Fruit fly (Drosophila melanogaster) whole organism, embryonic: Measurements from ENCODE around the gene Der-2.
A peak's percentile ranks its signal among the peaks of the same experiment; 100 is the strongest.

ENCODE experiments used
- CG1024 ChIP-seq: fragments of 200-800 bp; sonication (Bioruptor generic); IDR thresholded peaks from 2 replicates; pipeline ENCODE4 v1.3.6; 2022; ENCODE audit warnings: missing biosample characterization, missing genetic modification characterization
- CG10267 ChIP-seq: fragments of 200-800 bp; sonication (Bioruptor generic); optimal IDR thresholded peaks from 2 replicates; lab custom pipeline; 2018; ENCODE audit warnings: missing biosample characterization, mild to moderate bottlenecking, missing genetic modification characterization, moderate library complexity
- CG10543 ChIP-seq: fragments of 200-800 bp; sonication (Bioruptor generic); optimal IDR thresholded peaks from 3 replicates; lab custom pipeline; 2017; ENCODE audit warnings: missing biosample characterization, mild to moderate bottlenecking, missing genetic modification characterization, moderate library complexity
- CG10979 ChIP-seq: fragments of 200-800 bp; sonication (Bioruptor generic); optimal IDR thresholded peaks from 2 replicates; lab custom pipeline; 2018; ENCODE audit warnings: missing biosample characterization, mild to moderate bottlenecking, missing genetic modification characterization, moderate library complexity
- CG12236 ChIP-seq: fragments of 200-800 bp; sonication (Bioruptor generic); optimal IDR thresholded peaks from 2 replicates; lab custom pipeline; 2016; ENCODE audit warnings: missing biosample characterization, missing genetic modification characterization
- CG12299 ChIP-seq: fragments of 200-800 bp; sonication (Bioruptor generic); optimal IDR thresholded peaks from 2 replicates; lab custom pipeline; 2018; ENCODE audit warnings: missing biosample characterization, mild to moderate bottlenecking, missing genetic modification characterization
- CG1233 ChIP-seq: fragments of 200-800 bp; sonication (Bioruptor generic); optimal IDR thresholded peaks from 4 replicates; lab custom pipeline; 2018; ENCODE audit warnings: missing biosample characterization, mild to moderate bottlenecking, missing genetic modification characterization
- CG13424 ChIP-seq: fragments of 200-800 bp; sonication (Bioruptor generic); optimal IDR thresholded peaks from 2 replicates; lab custom pipeline; 2019; ENCODE audit warnings: missing biosample characterization, mild to moderate bottlenecking, missing genetic modification characterization, moderate library complexity
- CG13624 ChIP-seq: fragments of 200-800 bp; sonication (Bioruptor generic); optimal IDR thresholded peaks from 2 replicates; lab custom pipeline; 2016; ENCODE audit warnings: missing biosample characterization, missing genetic modification characterization
- CG14860 ChIP-seq: fragments of 200-800 bp; sonication (Bioruptor generic); IDR thresholded peaks from 3 replicates; pipeline ENCODE4 v1.3.6; 2022; ENCODE audit warnings: missing biosample characterization, missing genetic modification characterization; ENCODE audit not compliant: partially characterized antibody
- CG1603 ChIP-seq: fragments of 200-800 bp; sonication (Bioruptor generic); optimal IDR thresholded peaks from 2 replicates; lab custom pipeline; 2019; ENCODE audit warnings: missing biosample characterization, mild to moderate bottlenecking, missing genetic modification characterization, moderate library complexity
- CG17186 ChIP-seq: fragments of 200-800 bp; sonication (Bioruptor generic); optimal IDR thresholded peaks from 3 replicates; lab custom pipeline; 2017; ENCODE audit warnings: missing biosample characterization, missing genetic modification reagents, missing genetic modification characterization
- CG43689 ChIP-seq: fragments of 200-800 bp; sonication (Bioruptor generic); IDR thresholded peaks from 2 replicates; pipeline ENCODE4 v1.3.6; 2022; ENCODE audit warnings: missing biosample characterization, missing genetic modification characterization
- CG4404 ChIP-seq: fragments of 200-800 bp; sonication (Bioruptor generic); IDR thresholded peaks from 2 replicates; pipeline ENCODE4 v1.3.6; 2022; ENCODE audit warnings: missing biosample characterization, missing genetic modification characterization
- CG5953 ChIP-seq: fragments of 200-800 bp; sonication (Bioruptor generic); IDR thresholded peaks from 2 replicates; pipeline ENCODE4 v1.3.6; 2022; ENCODE audit warnings: missing biosample characterization, missing genetic modification characterization
- CG7963 ChIP-seq: fragments of 200-800 bp; sonication (Bioruptor generic); IDR thresholded peaks from 3 replicates; pipeline ENCODE4 v1.3.6; 2022; ENCODE audit warnings: missing biosample characterization, missing genetic modification characterization; ENCODE audit not compliant: partially characterized antibody
- CG8290 ChIP-seq, 3 experiments: fragments of 200-800 bp; sonication (Bioruptor generic); optimal IDR thresholded peaks; 2 replicates each; lab custom pipeline; 2016 to 2019; ENCODE audit warnings: missing biosample characterization in 3 of 3, missing genetic modification characterization in 3 of 3, mild to moderate bottlenecking in 2 of 3, moderate library complexity in 1 of 3
- D19B ChIP-seq: fragments of 200-800 bp; sonication (Bioruptor generic); optimal IDR thresholded peaks from 2 replicates; lab custom pipeline; 2017; ENCODE audit warnings: missing biosample characterization, mild to moderate bottlenecking, missing genetic modification characterization
- Dbx ChIP-seq: fragments of 200-800 bp; sonication (Bioruptor generic); IDR thresholded peaks from 3 replicates; pipeline ENCODE4 v1.3.6; 2022; ENCODE audit warnings: missing biosample characterization, missing genetic modification characterization
- Dll ChIP-seq: fragments of 200-800 bp; sonication (Bioruptor generic); IDR thresholded peaks from 4 replicates; pipeline ENCODE4 v1.3.6; 2022; ENCODE audit warnings: missing biosample characterization, missing genetic modification characterization; ENCODE audit not compliant: partially characterized antibody
- ERR ChIP-seq: fragments of 200-800 bp; sonication (Bioruptor generic); optimal IDR thresholded peaks from 2 replicates; lab custom pipeline; 2016; ENCODE audit warnings: missing biosample characterization, missing genetic modification characterization
- Ets97D ChIP-seq: fragments of 200-800 bp; sonication (Bioruptor generic); optimal IDR thresholded peaks from 3 replicates; lab custom pipeline; 2016; ENCODE audit warnings: missing biosample characterization, missing genetic modification characterization
- HLH3B ChIP-seq: fragments of 200-800 bp; sonication (Bioruptor generic); IDR thresholded peaks from 2 replicates; pipeline ENCODE4 v1.3.6; 2022; ENCODE audit warnings: missing biosample characterization, missing genetic modification characterization
- Jarid2 ChIP-seq: fragments of 200-800 bp; sonication (Bioruptor generic); optimal IDR thresholded peaks from 3 replicates; lab custom pipeline; 2017; ENCODE audit warnings: mild to moderate bottlenecking, missing biosample characterization, missing genetic modification reagents, missing genetic modification characterization
- Kr ChIP-seq: fragments of 200-800 bp; sonication (Bioruptor generic); optimal IDR thresholded peaks from 2 replicates; lab custom pipeline; 2017; ENCODE audit warnings: missing biosample characterization, mild to moderate bottlenecking, missing genetic modification characterization
- NC2β ChIP-seq: fragments of 200-800 bp; sonication (Bioruptor generic); optimal IDR thresholded peaks from 2 replicates; lab custom pipeline; 2016; ENCODE audit warnings: missing biosample characterization, missing genetic modification characterization
- Nf-YB ChIP-seq: fragments of 200-800 bp; sonication (Bioruptor generic); optimal IDR thresholded peaks from 3 replicates; lab custom pipeline; 2019; ENCODE audit warnings: missing biosample characterization, mild to moderate bottlenecking, missing genetic modification characterization, moderate library complexity
- Sox100B ChIP-seq: fragments of 200-800 bp; sonication (Bioruptor generic); optimal IDR thresholded peaks from 3 replicates; lab custom pipeline; 2018; ENCODE audit warnings: missing biosample characterization, mild to moderate bottlenecking, missing genetic modification characterization
- Sox102F ChIP-seq: fragments of 200-800 bp; sonication (Bioruptor generic); optimal IDR thresholded peaks from 2 replicates; lab custom pipeline; 2018; ENCODE audit warnings: missing biosample characterization, mild to moderate bottlenecking, missing genetic modification characterization, moderate library complexity
- TFAM ChIP-seq: fragments of 200-800 bp; sonication (Bioruptor generic); optimal IDR thresholded peaks from 2 replicates; lab custom pipeline; 2017; ENCODE audit warnings: missing biosample characterization, missing genetic modification characterization, inconsistent platforms
- Trl ChIP-seq, 3 experiments: fragments of >200 bp in 2 of 3; fragments of 200-800 bp in 1 of 3; sonication (Bioruptor generic) in 1 of 3; optimal IDR thresholded peaks; 2 replicates in 1 of 3; 3 replicates in 2 of 3; lab custom pipeline; 2016 to 2017; ENCODE audit warnings: missing biosample characterization in 1 of 3, missing genetic modification characterization in 1 of 3
- Xbp1 ChIP-seq: fragments of 200-800 bp; sonication (Bioruptor generic); optimal IDR thresholded peaks from 3 replicates; lab custom pipeline; 2016; ENCODE audit warnings: missing biosample characterization, mild to moderate bottlenecking, missing genetic modification characterization
- aop ChIP-seq: fragments of 200-800 bp; sonication (Bioruptor generic); IDR thresholded peaks from 2 replicates; pipeline ENCODE4 v1.3.6; 2022; ENCODE audit warnings: missing biosample characterization, missing genetic modification characterization
- ap ChIP-seq: fragments of 200-800 bp; sonication (Bioruptor generic); IDR thresholded peaks from 2 replicates; pipeline ENCODE4 v1.3.6; 2022; ENCODE audit warnings: missing biosample characterization, missing genetic modification characterization
- bsh ChIP-seq, 2 experiments: fragments of 200-800 bp; sonication (Bioruptor generic); optimal IDR thresholded peaks; 2 replicates each; lab custom pipeline; 2017 to 2018; ENCODE audit warnings: mild to moderate bottlenecking in 2 of 2, missing biosample characterization in 2 of 2, missing genetic modification characterization in 2 of 2, moderate library complexity in 1 of 2
- chif ChIP-seq, 2 experiments: fragments of 200-800 bp; sonication (Bioruptor generic); optimal IDR thresholded peaks; 3 replicates each; lab custom pipeline; 2016; ENCODE audit warnings: missing biosample characterization in 2 of 2, missing genetic modification characterization in 2 of 2
- ci ChIP-seq: fragments of 200-800 bp; sonication (Bioruptor generic); IDR thresholded peaks from 3 replicates; pipeline ENCODE4 v1.3.6; 2022; ENCODE audit warnings: missing biosample characterization, missing genetic modification characterization
- dan ChIP-seq: fragments of 200-800 bp; sonication (Bioruptor generic); IDR thresholded peaks from 2 replicates; pipeline ENCODE4 v1.3.6; 2022; ENCODE audit warnings: missing biosample characterization, missing genetic modification characterization
- dmrt99B ChIP-seq: fragments of 200-800 bp; sonication (Bioruptor generic); optimal IDR thresholded peaks from 2 replicates; lab custom pipeline; 2018; ENCODE audit warnings: missing biosample characterization, mild to moderate bottlenecking, missing genetic modification characterization, moderate library complexity
- gem ChIP-seq: fragments of 200-800 bp; sonication (Bioruptor generic); optimal IDR thresholded peaks from 2 replicates; lab custom pipeline; 2019; ENCODE audit warnings: missing biosample characterization, mild to moderate bottlenecking, missing genetic modification characterization, moderate library complexity
- odd ChIP-seq: fragments of 200-800 bp; sonication (Bioruptor generic); optimal IDR thresholded peaks from 2 replicates; lab custom pipeline; 2017; ENCODE audit warnings: missing biosample characterization, mild to moderate bottlenecking, missing genetic modification characterization
- pita ChIP-seq: fragments of 200-800 bp; sonication (Bioruptor generic); optimal IDR thresholded peaks from 2 replicates; lab custom pipeline; 2017; ENCODE audit warnings: missing biosample characterization, mild to moderate bottlenecking, missing genetic modification characterization
- pnt ChIP-seq: fragments of 200-800 bp; sonication (Bioruptor generic); optimal IDR thresholded peaks from 3 replicates; lab custom pipeline; 2016; ENCODE audit warnings: missing biosample characterization, missing genetic modification characterization
- prd ChIP-seq, 3 experiments: fragments of >200 bp in 2 of 3; fragments of 200-800 bp in 1 of 3; sonication (Bioruptor generic) in 1 of 3; optimal IDR thresholded peaks in 2 of 3; IDR thresholded peaks in 1 of 3; 2 replicates in 2 of 3; 3 replicates in 1 of 3; pipeline versions ENCODE4 v1.3.6 to Lab custom; 2017 to 2022; ENCODE audit warnings: missing biosample characterization in 1 of 3, missing genetic modification characterization in 1 of 3
- scrt ChIP-seq: fragments of 200-800 bp; sonication (Bioruptor generic); optimal IDR thresholded peaks from 2 replicates; lab custom pipeline; 2018; ENCODE audit warnings: missing biosample characterization, mild to moderate bottlenecking, missing genetic modification characterization, moderate library complexity
- sens ChIP-seq: fragments of 200-800 bp; sonication (Bioruptor generic); peaks from one replicate; lab custom pipeline; 2016; ENCODE audit warnings: missing biosample characterization, missing genetic modification characterization
- zfh2 ChIP-seq: fragments of 200-800 bp; sonication (Bioruptor generic); optimal IDR thresholded peaks from 2 replicates; lab custom pipeline; 2016; ENCODE audit warnings: missing biosample characterization, missing genetic modification characterization

The Der-2 gene

dm6 chr3R:16500919-16501851, 17.2 kb upstream of the Der-2 start, which contains the start of gene Decay (continued):
- TF ChIP-seq Nf-YB (no peak), D19B (GFP tag; lab: Kevin White, UChicago) (no peak), Jarid2 (GFP tag; lab: Kevin White, UChicago) (peak; percentile 9), gem (peak; percentile 28), TFAM (GFP tag; lab: Kevin White, UChicago) (no peak), CG4404 (no peak), CG8290 (GFP tag; optimal IDR thresholded peaks at IDR 0.05; lab: Kevin White, UChicago) (no peak), CG8290 (tag; optimal IDR thresholded peaks at IDR 0.05; lab: Kevin White, UChicago) (no peak), Xbp1 (GFP tag; lab: Kevin White, UChicago) (peak; percentile 2), CG10979 (tag; lab: Kevin White, UChicago) (peak; percentile 10), CG10267 (tag; lab: Kevin White, UChicago) (no peak), CG43689 (GFP tag; lab: Robert Waterston, UW) (no peak), Sox100B (GFP tag; lab: Kevin White, UChicago) (peak; percentile 27), chif (GFP tag; optimal IDR thresholded peaks at IDR 0.05; lab: Kevin White, UChicago) (no peak), Dll (GFP tag; lab: Robert Waterston, UW) (no peak), Sox102F (peak; percentile 30), CG13424 (tag; lab: Kevin White, UChicago) (no peak), prd (optimal IDR thresholded peaks at IDR 0.05; lab: Kevin White, UChicago) (no peak), prd (GFP tag; IDR thresholded peaks at IDR 0.05; lab: Robert Waterston, UW) (no peak), HLH3B (no peak), CG12236 (GFP tag; lab: Kevin White, UChicago) (no peak), pnt (GFP tag; lab: Kevin White, UChicago) (no peak), odd (GFP tag; lab: Kevin White, UChicago) (no peak), Dbx (GFP tag; lab: Robert Waterston, UW) (no peak), Ets97D (GFP tag; lab: Kevin White, UChicago) (peak; percentile 41), CG1024 (GFP tag; lab: Robert Waterston, UW) (no peak), CG1603 (tag; lab: Kevin White, UChicago) (peak; percentile 13), ERR (no peak), Trl (optimal IDR thresholded peaks at IDR 0.05; lab: Kevin White, UChicago) (peak; percentile 13 to 34), Trl (GFP tag; optimal IDR thresholded peaks at IDR 0.05; lab: Kevin White, UChicago) (no peak), CG1233 (GFP tag; lab: Kevin White, UChicago) (no peak), zfh2 (GFP tag; lab: Kevin White, UChicago) (no peak), CG5953 (GFP tag; lab: Robert Waterston, UW) (no peak), CG14860 (GFP tag; lab: Robert Waterston, UW) (no peak), CG12299 (tag; lab: Kevin White, UChicago) (no peak), ap (GFP tag; lab: Robert Waterston, UW) (no peak), dmrt99B (tag; lab: Kevin White, UChicago) (peak; percentile 14), Kr (GFP tag; lab: Kevin White, UChicago) (no peak), scrt (GFP tag; lab: Kevin White, UChicago) (no peak), CG13624 (GFP tag; lab: Kevin White, UChicago) (peak; percentile 9), bsh (GFP tag; optimal IDR thresholded peaks at IDR 0.05; lab: Kevin White, UChicago) (peak in 1 of 2 experiments; percentile 13), CG10543 (GFP tag; lab: Kevin White, UChicago) (no peak), ci (GFP tag; lab: Robert Waterston, UW) (peak; percentile 50; the same call in 1 of the 3 replicates), aop (GFP tag; lab: Robert Waterston, UW) (no peak), NC2β (GFP tag; lab: Kevin White, UChicago) (no peak), CG7963 (GFP tag; lab: Robert Waterston, UW) (no peak), CG17186 (GFP tag; lab: Kevin White, UChicago) (no peak), dan (GFP tag; lab: Robert Waterston, UW) (no peak), sens (GFP tag; lab: Kevin White, UChicago) (peak; percentile 89), pita (no peak)
